In the genomic region with DNA sequence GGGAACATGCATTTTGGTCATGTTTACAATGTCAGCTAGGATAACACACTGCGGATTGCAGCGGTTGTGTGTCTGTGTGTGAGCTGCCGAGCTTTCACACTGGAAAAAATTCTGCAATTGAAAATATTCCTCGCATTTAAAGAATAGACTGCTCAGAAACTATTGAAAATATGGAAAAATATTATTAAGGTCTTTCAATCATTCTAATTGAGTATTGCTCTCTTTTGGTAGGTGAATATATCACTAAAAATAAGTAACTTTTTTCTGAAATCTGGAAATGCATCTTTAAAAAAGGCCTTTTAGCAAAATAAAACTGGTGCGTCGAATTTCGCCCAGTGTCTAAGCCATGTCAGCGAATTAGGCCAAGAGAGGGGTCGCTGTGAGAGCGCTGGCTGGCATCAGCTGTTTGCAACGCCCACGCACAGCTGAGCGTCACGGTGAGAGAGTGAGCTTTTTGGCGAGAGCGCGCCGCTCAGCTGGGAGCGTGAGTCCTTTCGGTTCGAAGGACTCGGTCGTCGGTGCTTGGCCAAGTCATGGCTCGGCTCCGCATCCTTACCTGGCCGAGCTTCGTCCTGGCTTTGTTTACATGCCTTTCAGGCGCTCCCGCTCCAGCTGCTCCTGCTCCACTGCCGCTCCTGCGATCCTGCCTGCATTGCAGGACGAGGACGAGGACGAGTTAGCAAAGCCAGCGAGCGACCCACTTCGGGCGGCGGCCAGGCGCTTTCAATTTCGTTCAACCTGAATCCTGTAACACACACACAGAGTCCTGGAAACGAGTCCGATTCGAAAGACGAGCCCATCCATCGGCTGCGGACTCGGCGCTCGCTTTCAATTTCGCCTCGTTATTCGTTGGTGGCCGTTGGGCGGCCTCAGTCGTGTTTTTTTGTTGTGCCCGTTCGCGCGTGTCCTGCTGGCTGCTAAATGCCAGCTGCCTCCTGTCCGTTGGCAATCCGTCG, we compare ENCODE assay signal across 1 fruit fly cellular context.
TF ChIP-seq lines count a peak whose summit lies in the region.

A gene (plus strand): TSS at position 864 of the 956 bp plus-strand sequence.

TF ChIP-seq in whole organism, embryonic, 481 proteins besides CTCF, POLR2A, EP300 and RAD21 (continued from another document and continues in another):
- TF ChIP-seq CG15269 (tag; optimal IDR thresholded peaks at IDR 0.05; lab: Kevin White, UChicago) (peak; percentile 54), Hr3 (GFP tag; optimal IDR thresholded peaks at IDR 0.05; lab: Kevin White, UChicago) (peak; percentile 11), Atf6 (GFP tag; IDR thresholded peaks at IDR 0.05; lab: Robert Waterston, UW) (no peak), unpg (GFP tag; optimal IDR thresholded peaks at IDR 0.05; lab: Kevin White, UChicago) (no peak), aop (GFP tag; IDR thresholded peaks at IDR 0.05; lab: Robert Waterston, UW) (no peak), HmgD (GFP tag; optimal IDR thresholded peaks at IDR 0.05; lab: Kevin White, UChicago) (no peak), prd (optimal IDR thresholded peaks at IDR 0.05; lab: Kevin White, UChicago) (no peak), prd (GFP tag; IDR thresholded peaks at IDR 0.05; lab: Robert Waterston, UW) (peak; percentile 45; the same call in 2 of the 3 replicates), tio (GFP tag; optimal IDR thresholded peaks at IDR 0.05; lab: Kevin White, UChicago) (peak; percentile 10), BEAF-32 (GFP tag; optimal IDR thresholded peaks at IDR 0.05; lab: Kevin White, UChicago) (no peak), CG34224 (GFP tag; IDR thresholded peaks at IDR 0.05; lab: Robert Waterston, UW; ENCODE audit: partially characterized antibody) (no peak), CG6854 (GFP tag; optimal IDR thresholded peaks at IDR 0.05; lab: Kevin White, UChicago) (peak; percentile 48), Ptx1 (GFP tag; IDR thresholded peaks at IDR 0.05; lab: Robert Waterston, UW) (no peak), tna (GFP tag; IDR thresholded peaks at IDR 0.05; lab: Robert Waterston, UW; ENCODE audit: partially characterized antibody) (no peak), Fer2 (tag; optimal IDR thresholded peaks at IDR 0.05; lab: Kevin White, UChicago) (no peak), CG32532 (GFP tag; IDR thresholded peaks at IDR 0.05; lab: Robert Waterston, UW) (no peak), CG9215 (GFP tag; IDR thresholded peaks at IDR 0.05; lab: Robert Waterston, UW) (no peak), dimm (GFP tag; IDR thresholded peaks at IDR 0.05; lab: Robert Waterston, UW) (no peak), psq (GFP tag; optimal IDR thresholded peaks at IDR 0.05; lab: Kevin White, UChicago) (no peak), sens-2 (GFP tag; IDR thresholded peaks at IDR 0.05; lab: Robert Waterston, UW) (no peak), D19B (GFP tag; optimal IDR thresholded peaks at IDR 0.05; lab: Kevin White, UChicago) (no peak), Sin3A (optimal IDR thresholded peaks at IDR 0.05; lab: Kevin White, UChicago) (no peak), Adf1 (GFP tag; IDR thresholded peaks at IDR 0.05; lab: Robert Waterston, UW) (no peak), CG9437 (GFP tag; optimal IDR thresholded peaks at IDR 0.05; lab: Kevin White, UChicago) (no peak), ham (GFP tag; IDR thresholded peaks at IDR 0.05; lab: Robert Waterston, UW) (no peak), CG8281 (tag; optimal IDR thresholded peaks at IDR 0.05; lab: Kevin White, UChicago) (no peak), CG9932 (GFP tag; IDR thresholded peaks at IDR 0.05; lab: Robert Waterston, UW) (peak; percentile 29; the same call in 1 of the 2 replicates), ranshi (GFP tag; IDR thresholded peaks at IDR 0.05; lab: Robert Waterston, UW) (no peak), chn (GFP tag; optimal IDR thresholded peaks at IDR 0.05; lab: Kevin White, UChicago) (no peak), amos (GFP tag; IDR thresholded peaks at IDR 0.05; lab: Robert Waterston, UW; ENCODE audit: partially characterized antibody) (no peak), CG1602 (GFP tag; optimal IDR thresholded peaks at IDR 0.05; lab: Kevin White, UChicago) (no peak), CG14441 (GFP tag; IDR thresholded peaks at IDR 0.05; lab: Robert Waterston, UW) (no peak), CG13287 (GFP tag; IDR thresholded peaks at IDR 0.05; lab: Robert Waterston, UW; ENCODE audit: partially characterized antibody) (no peak), CG12155 (GFP tag; optimal IDR thresholded peaks at IDR 0.05; lab: Kevin White, UChicago) (peak; percentile 19), CG14667 (GFP tag; IDR thresholded peaks at IDR 0.05; lab: Robert Waterston, UW) (0 out of 2 replicates have a peak, but pooled peaks have one; percentile 6), CG3407 (GFP tag; optimal IDR thresholded peaks at IDR 0.05; lab: Kevin White, UChicago) (no peak), CG13123 (GFP tag; optimal IDR thresholded peaks at IDR 0.05; lab: Kevin White, UChicago) (no peak), CG18599 (GFP tag; optimal IDR thresholded peaks at IDR 0.05; lab: Kevin White, UChicago) (peak; percentile 80), onecut (GFP tag; IDR thresholded peaks at IDR 0.05; lab: Robert Waterston, UW) (no peak), bbx (GFP tag; IDR thresholded peaks at IDR 0.05; lab: Robert Waterston, UW; ENCODE audit: partially characterized antibody) (no peak), CG2116 (GFP tag; optimal IDR thresholded peaks at IDR 0.05; lab: Kevin White, UChicago) (no peak), CG7928 (GFP tag; optimal IDR thresholded peaks at IDR 0.05; lab: Kevin White, UChicago) (no peak), ATbp (GFP tag; optimal IDR thresholded peaks at IDR 0.05; lab: Kevin White, UChicago) (no peak), CG2712 (tag; optimal IDR thresholded peaks at IDR 0.05; lab: Kevin White, UChicago) (no peak), Spps (tag; optimal IDR thresholded peaks at IDR 0.05; lab: Kevin White, UChicago) (no peak), CG11247 (GFP tag; IDR thresholded peaks at IDR 0.05; lab: Robert Waterston, UW) (no peak), CG15073 (GFP tag; optimal IDR thresholded peaks at IDR 0.05; lab: Kevin White, UChicago) (no peak), CG5953 (GFP tag; IDR thresholded peaks at IDR 0.05; lab: Robert Waterston, UW) (no peak), nom (GFP tag; optimal IDR thresholded peaks at IDR 0.05; lab: Kevin White, UChicago) (no peak), CG2678 (tag; optimal IDR thresholded peaks at IDR 0.05; lab: Kevin White, UChicago) (peak; percentile 71), hkb (optimal IDR thresholded peaks at IDR 0.05; lab: Kevin White, UChicago) (no peak), hkb (GFP tag; IDR thresholded peaks at IDR 0.05; lab: Robert Waterston, UW) (no peak), ssp (GFP tag; IDR thresholded peaks at IDR 0.05; lab: Robert Waterston, UW) (no peak), CG11696 (GFP tag; IDR thresholded peaks at IDR 0.05; lab: Robert Waterston, UW) (no peak), CG10147 (GFP tag; optimal IDR thresholded peaks at IDR 0.05; lab: Kevin White, UChicago) (peak; percentile 59), CG17829 (tag; optimal IDR thresholded peaks at IDR 0.05; lab: Kevin White, UChicago) (no peak), Camta (GFP tag; optimal IDR thresholded peaks at IDR 0.05; lab: Kevin White, UChicago) (no peak), CG13424 (tag; optimal IDR thresholded peaks at IDR 0.05; lab: Kevin White, UChicago) (peak; percentile 44), repo (GFP tag; optimal IDR thresholded peaks at IDR 0.05; lab: Kevin White, UChicago) (no peak), rib (GFP tag; IDR thresholded peaks at IDR 0.05; lab: Robert Waterston, UW) (no peak), en (GFP tag; optimal IDR thresholded peaks at IDR 0.05; lab: Kevin White, UChicago) (no peak), CG7271 (tag; optimal IDR thresholded peaks at IDR 0.05; lab: Kevin White, UChicago) (no peak), dm (GFP tag; optimal IDR thresholded peaks at IDR 0.05; lab: Kevin White, UChicago) (no peak), Pdp1 (GFP tag; optimal IDR thresholded peaks at IDR 0.05; lab: Kevin White, UChicago) (peak in 1 of 2 experiments; percentile 31), sna (GFP tag; IDR thresholded peaks at IDR 0.05; lab: Robert Waterston, UW; ENCODE audit: partially characterized antibody) (no peak), ara (GFP tag; IDR thresholded peaks at IDR 0.05; lab: Robert Waterston, UW) (no peak), NC2β (GFP tag; optimal IDR thresholded peaks at IDR 0.05; lab: Kevin White, UChicago) (no peak), gro (GFP tag; optimal IDR thresholded peaks at IDR 0.05; lab: Kevin White, UChicago) (peak; percentile 0), Dp (GFP tag; optimal IDR thresholded peaks at IDR 0.05; lab: Kevin White, UChicago) (no peak), CG4617 (GFP tag; optimal IDR thresholded peaks at IDR 0.05; lab: Kevin White, UChicago; ENCODE audit: borderline replicate concordance) (no peak), CG1233 (GFP tag; optimal IDR thresholded peaks at IDR 0.05; lab: Kevin White, UChicago) (no peak), Dll (GFP tag; IDR thresholded peaks at IDR 0.05; lab: Robert Waterston, UW; ENCODE audit: partially characterized antibody) (no peak), YL-1 (GFP tag; optimal IDR thresholded peaks at IDR 0.05; lab: Kevin White, UChicago) (no peak), CG4424 (GFP tag; optimal IDR thresholded peaks at IDR 0.05; lab: Kevin White, UChicago) (no peak), Neu2 (GFP tag; optimal IDR thresholded peaks at IDR 0.05; lab: Kevin White, UChicago; ENCODE audit: borderline replicate concordance) (no peak), dati (GFP tag; IDR thresholded peaks at IDR 0.05; lab: Robert Waterston, UW) (no peak), pfk (GFP tag; optimal IDR thresholded peaks at IDR 0.05; lab: Kevin White, UChicago) (no peak), esg (GFP tag; conservative IDR thresholded peaks at IDR 0.05; lab: Robert Waterston, UW) (no peak), nerfin-1 (tag; optimal IDR thresholded peaks at IDR 0.05; lab: Kevin White, UChicago) (no peak), D (optimal IDR thresholded peaks at IDR 0.05; lab: Kevin White, UChicago) (no peak), D (GFP tag; optimal IDR thresholded peaks at IDR 0.05; lab: Kevin White, UChicago) (no peak), CG4820 (GFP tag; optimal IDR thresholded peaks at IDR 0.05; lab: Kevin White, UChicago) (no peak), E2f1 (GFP tag; IDR thresholded peaks at IDR 0.05; lab: Robert Waterston, UW) (no peak), stwl (tag; optimal IDR thresholded peaks at IDR 0.05; lab: Kevin White, UChicago) (no peak), CG13624 (GFP tag; optimal IDR thresholded peaks at IDR 0.05; lab: Kevin White, UChicago) (no peak), tup (GFP tag; optimal IDR thresholded peaks at IDR 0.05; lab: Kevin White, UChicago) (no peak), CG3281 (GFP tag; optimal IDR thresholded peaks at IDR 0.05; lab: Kevin White, UChicago) (peak; percentile 49), Lhr (GFP tag; optimal IDR thresholded peaks at IDR 0.05; lab: Kevin White, UChicago) (no peak), da (GFP tag; optimal IDR thresholded peaks at IDR 0.05; lab: Kevin White, UChicago) (no peak), Dip3 (GFP tag; optimal IDR thresholded peaks at IDR 0.05; lab: Kevin White, UChicago) (no peak), CG1024 (GFP tag; IDR thresholded peaks at IDR 0.05; lab: Robert Waterston, UW) (no peak), gfzf (GFP tag; optimal IDR thresholded peaks at IDR 0.05; lab: Kevin White, UChicago) (no peak), ato (GFP tag; IDR thresholded peaks at IDR 0.05; lab: Robert Waterston, UW; ENCODE audit: partially characterized antibody) (no peak), crc (GFP tag; optimal IDR thresholded peaks at IDR 0.05; lab: Kevin White, UChicago) (no peak), Atf-2 (GFP tag; optimal IDR thresholded peaks at IDR 0.05; lab: Kevin White, UChicago) (no peak), pb (GFP tag; optimal IDR thresholded peaks at IDR 0.05; lab: Kevin White, UChicago) (no peak), insv (GFP tag; optimal IDR thresholded peaks at IDR 0.05; lab: Kevin White, UChicago) (no peak), CG12071 (GFP tag; optimal IDR thresholded peaks at IDR 0.05; lab: Kevin White, UChicago) (no peak), usp (GFP tag; optimal IDR thresholded peaks at IDR 0.05; lab: Kevin White, UChicago) (no peak), CG11085 (GFP tag; IDR thresholded peaks at IDR 0.05; lab: Robert Waterston, UW) (no peak), NfI (GFP tag; optimal IDR thresholded peaks at IDR 0.05; lab: Kevin White, UChicago) (peak; percentile 9), CG17361 (GFP tag; IDR thresholded peaks at IDR 0.05; lab: Robert Waterston, UW) (no peak), CG15696 (tag; optimal IDR thresholded peaks at IDR 0.05; lab: Kevin White, UChicago) (no peak), GATAe (GFP tag; conservative IDR thresholded peaks at IDR 0.05; lab: Robert Waterston, UW) (no peak), Dbx (GFP tag; IDR thresholded peaks at IDR 0.05; lab: Robert Waterston, UW) (no peak), CG9727 (GFP tag; optimal IDR thresholded peaks at IDR 0.05; lab: Kevin White, UChicago) (peak; percentile 32), Antp (GFP tag; optimal IDR thresholded peaks at IDR 0.05; lab: Kevin White, UChicago) (peak; percentile 11), pho (GFP tag; optimal IDR thresholded peaks at IDR 0.05; lab: Kevin White, UChicago) (no peak), CG13296 (GFP tag; optimal IDR thresholded peaks at IDR 0.05; lab: Kevin White, UChicago) (peak; percentile 43), Lim3 (GFP tag; IDR thresholded peaks at IDR 0.05; lab: Robert Waterston, UW) (no peak), hth (optimal IDR thresholded peaks at IDR 0.05; lab: Kevin White, UChicago) (no peak), CG10565 (GFP tag; optimal IDR thresholded peaks at IDR 0.05; lab: Kevin White, UChicago) (no peak), tx (GFP tag; optimal IDR thresholded peaks at IDR 0.05; lab: Kevin White, UChicago) (no peak), sens (GFP tag; lab: Kevin White, UChicago) (peak; percentile 60), Atf3 (GFP tag; optimal IDR thresholded peaks at IDR 0.05; lab: Kevin White, UChicago) (no peak), CG6689 (GFP tag; IDR thresholded peaks at IDR 0.05; lab: Robert Waterston, UW) (no peak), CG14710 (tag; optimal IDR thresholded peaks at IDR 0.05; lab: Kevin White, UChicago) (no peak), CG14860 (GFP tag; IDR thresholded peaks at IDR 0.05; lab: Robert Waterston, UW; ENCODE audit: partially characterized antibody) (no peak), Hey (tag; optimal IDR thresholded peaks at IDR 0.05; lab: Kevin White, UChicago) (no peak), chm (GFP tag; IDR thresholded peaks at IDR 0.05; lab: Robert Waterston, UW) (no peak), stc (GFP tag; IDR thresholded peaks at IDR 0.05; lab: Robert Waterston, UW) (no peak), Meics (GFP tag; optimal IDR thresholded peaks at IDR 0.05; lab: Kevin White, UChicago) (peak; percentile 62), peb (GFP tag; IDR thresholded peaks at IDR 0.05; lab: Robert Waterston, UW) (no peak), Ada2b (GFP tag; IDR thresholded peaks at IDR 0.05; lab: Robert Waterston, UW) (no peak), Fer3 (tag; optimal IDR thresholded peaks at IDR 0.05; lab: Kevin White, UChicago) (peak; percentile 41), exex (tag; optimal IDR thresholded peaks at IDR 0.05; lab: Kevin White, UChicago) (no peak)
